Worm (Caenorhabditis elegans) whole organism, L2 larva: ENCODE results near the gene clc-18.

Source experiments
- C34F6.9 ChIP-seq: fragments of 150-350 bp; optimal IDR thresholded peaks from 2 replicates; lab custom pipeline; 2014; ENCODE audit warnings: missing biosample characterization, missing genetic modification characterization
- ama-1 ChIP-seq: fragments of 150-350 bp; optimal IDR thresholded peaks from 2 replicates; lab custom pipeline; 2018; ENCODE audit warnings: inconsistent platforms
- egl-27 ChIP-seq: sonication (generic microtip); optimal IDR thresholded peaks from 3 replicates; lab custom pipeline; 2017; ENCODE audit warnings: missing biosample characterization, missing genetic modification reagents, missing genetic modification characterization
- elt-1 ChIP-seq: fragments of 150-350 bp; optimal IDR thresholded peaks from 2 replicates; lab custom pipeline; 2014; ENCODE audit warnings: missing biosample characterization, missing genetic modification characterization
- lin-11 ChIP-seq: fragments of 150-350 bp; sonication (generic microtip); optimal IDR thresholded peaks from 2 replicates; lab custom pipeline; 2014; ENCODE audit warnings: missing biosample characterization, missing genetic modification characterization, inconsistent platforms, mixed read lengths
- lin-13 ChIP-seq: fragments of 150-350 bp; optimal IDR thresholded peaks from 2 replicates; lab custom pipeline; 2014; ENCODE audit warnings: missing biosample characterization, missing genetic modification reagents, missing genetic modification characterization
- lsy-2 ChIP-seq, 2 experiments: fragments of 150-350 bp in 1 of 2; sonication (generic microtip) in 1 of 2; optimal IDR thresholded peaks; 2 replicates each; lab custom pipeline; 2014 to 2017; ENCODE audit warnings: missing biosample characterization in 2 of 2, missing genetic modification characterization in 2 of 2
- nhr-237 ChIP-seq: fragments of 150-350 bp; optimal IDR thresholded peaks from 2 replicates; lab custom pipeline; 2014; ENCODE audit warnings: missing biosample characterization, missing genetic modification characterization
- nhr-6 ChIP-seq: fragments of 150-350 bp; optimal IDR thresholded peaks from 2 replicates; lab custom pipeline; 2014; ENCODE audit warnings: missing biosample characterization, missing genetic modification characterization
- skn-1 ChIP-seq: sonication (generic microtip); optimal IDR thresholded peaks from 2 replicates; lab custom pipeline; 2017; ENCODE audit warnings: missing biosample characterization, missing genetic modification characterization
- snpc-4 ChIP-seq: fragments of 150-350 bp; optimal IDR thresholded peaks from 2 replicates; lab custom pipeline; 2014; ENCODE audit warnings: missing biosample characterization, missing genetic modification characterization
- unc-62 ChIP-seq: fragments of 150-350 bp; optimal IDR thresholded peaks from 2 replicates; lab custom pipeline; 2014; ENCODE audit warnings: missing biosample characterization, missing genetic modification reagents, missing genetic modification characterization
- zag-1 ChIP-seq: fragments of 150-350 bp; optimal IDR thresholded peaks from 2 replicates; lab custom pipeline; 2014; ENCODE audit warnings: missing biosample characterization, missing genetic modification characterization

ce11 chrV:4101567-4101966 lies 8.2 kb downstream of the clc-18 start, which contains the start of gene srj-40:
- TF ChIP-seq unc-62 = no peak
- no peak for TF ChIP-seq C34F6.9 (tag; lab: Kevin White, UChicago)
- no peak for TF ChIP-seq egl-27 (tag; lab: Kevin White, UChicago)
- no peak for TF ChIP-seq lin-13 (GFP tag; lab: Kevin White, UChicago)
- TF ChIP-seq skn-1 = no peak
- TF ChIP-seq lsy-2 (tag; optimal IDR thresholded peaks at IDR 0.05; lab: Kevin White, UChicago) = no peak
- TF ChIP-seq lin-11 (tag; lab: Kevin White, UChicago) = no peak
- TF ChIP-seq zag-1 (tag; lab: Kevin White, UChicago) = no peak
- TF ChIP-seq snpc-4 = no peak
- TF ChIP-seq nhr-6 = no peak
- no peak for TF ChIP-seq ama-1
- no peak for TF ChIP-seq elt-1 (tag; lab: Kevin White, UChicago)
- no peak for TF ChIP-seq nhr-237 (tag; lab: Kevin White, UChicago)
